Worm (Caenorhabditis elegans) whole organism, L1 larva: Measurements from ENCODE around the gene hpo-26.

ENCODE experiments used
- C04F5.9 ChIP-seq: sonication (generic microtip); optimal IDR thresholded peaks from 2 replicates; lab custom pipeline; 2016; ENCODE audit warnings: missing genetic modification characterization, missing compliant biosample characterization
- F16B12.6 ChIP-seq: fragments of 150-350 bp; optimal IDR thresholded peaks from 2 replicates; lab custom pipeline; 2014; ENCODE audit warnings: missing biosample characterization, missing genetic modification characterization
- ama-1 ChIP-seq: fragments of 150-350 bp; optimal IDR thresholded peaks from 2 replicates; lab custom pipeline; 2014
- ceh-8 ChIP-seq: fragments of 200-800 bp; sonication (Bioruptor generic); optimal IDR thresholded peaks from 2 replicates; lab custom pipeline; 2018; ENCODE audit warnings: mild to moderate bottlenecking, missing genetic modification characterization, moderate library complexity, missing compliant biosample characterization
- ceh-88 ChIP-seq: fragments of 200-800 bp; sonication (Bioruptor generic); IDR thresholded peaks from 2 replicates; pipeline ENCODE4 v1.3.6; 2022; ENCODE audit warnings: missing genetic modification characterization, missing compliant biosample characterization
- ces-1 ChIP-seq: fragments of 150-350 bp; optimal IDR thresholded peaks from 2 replicates; lab custom pipeline; 2014; ENCODE audit warnings: missing biosample characterization, missing genetic modification reagents, missing genetic modification characterization
- dpl-1 ChIP-seq, 3 experiments: fragments of 150-350 bp in 2 of 3; sonication (generic microtip) in 1 of 3; optimal IDR thresholded peaks; 2 replicates each; lab custom pipeline; 2014 to 2017; ENCODE audit warnings: missing biosample characterization in 3 of 3, missing genetic modification characterization in 3 of 3, missing genetic modification reagents in 3 of 3
- efl-1 ChIP-seq, 4 experiments: fragments of 150-350 bp; optimal IDR thresholded peaks in 3 of 4; peaks in 1 of 4; 1 replicate in 1 of 4; 2 replicates in 3 of 4; lab custom pipeline; 2014; ENCODE audit warnings: missing biosample characterization in 2 of 4, missing genetic modification characterization in 2 of 4, missing genetic modification reagents in 2 of 4
- egl-27 ChIP-seq, 2 experiments: fragments of 150-350 bp in 1 of 2; sonication (generic microtip); optimal IDR thresholded peaks; 3 replicates each; lab custom pipeline; 2017 to 2018; ENCODE audit warnings: missing biosample characterization in 2 of 2, missing genetic modification characterization in 2 of 2, missing genetic modification reagents in 2 of 2
- elt-2 ChIP-seq: sonication (generic microtip); optimal IDR thresholded peaks from 2 replicates; lab custom pipeline; 2016; ENCODE audit warnings: missing genetic modification characterization, mild to moderate bottlenecking, inconsistent platforms, missing compliant biosample characterization, missing genetic modification reagents
- ets-5 ChIP-seq: fragments of 200-800 bp; sonication (Bioruptor generic); IDR thresholded peaks from 2 replicates; pipeline ENCODE4 v1.3.6; 2022; ENCODE audit warnings: missing genetic modification characterization, missing compliant biosample characterization
- fkh-10 ChIP-seq: sonication (generic microtip); optimal IDR thresholded peaks from 2 replicates; lab custom pipeline; 2017; ENCODE audit warnings: missing biosample characterization, missing genetic modification reagents, missing genetic modification characterization
- fkh-8 ChIP-seq: sonication (generic microtip); optimal IDR thresholded peaks from 2 replicates; lab custom pipeline; 2016; ENCODE audit warnings: mild to moderate bottlenecking, missing genetic modification characterization, missing compliant biosample characterization
- fos-1 ChIP-seq: fragments of 150-350 bp; optimal IDR thresholded peaks from 2 replicates; lab custom pipeline; 2014; ENCODE audit warnings: missing biosample characterization, missing genetic modification characterization
- grh-1 ChIP-seq: fragments of 200-800 bp; sonication (Bioruptor generic); IDR thresholded peaks from 2 replicates; pipeline ENCODE4 v1.3.6; 2022; ENCODE audit warnings: missing genetic modification reagents, missing genetic modification characterization, missing compliant biosample characterization
- hlh-4 ChIP-seq: sonication (generic microtip); optimal IDR thresholded peaks from 2 replicates; lab custom pipeline; 2016; ENCODE audit warnings: mild to moderate bottlenecking, missing genetic modification characterization, missing compliant biosample characterization
- isw-1 ChIP-seq: fragments of 200-800 bp; sonication (Bioruptor generic); IDR thresholded peaks from 2 replicates; pipeline ENCODE4 v1.3.6; 2022; ENCODE audit warnings: missing genetic modification characterization, missing compliant biosample characterization
- jun-1 ChIP-seq: fragments of 150-350 bp; optimal IDR thresholded peaks from 2 replicates; lab custom pipeline; 2014; ENCODE audit warnings: missing biosample characterization, missing genetic modification reagents, missing genetic modification characterization
- lin-35 ChIP-seq, 2 experiments: fragments of 150-350 bp; optimal IDR thresholded peaks; 2 replicates each; lab custom pipeline; 2014; ENCODE audit warnings: missing biosample characterization in 2 of 2, missing genetic modification characterization in 2 of 2, missing genetic modification reagents in 2 of 2
- mef-2 ChIP-seq: fragments of 150-350 bp; optimal IDR thresholded peaks from 2 replicates; lab custom pipeline; 2014; ENCODE audit warnings: missing biosample characterization, missing genetic modification characterization
- mep-1 ChIP-seq: fragments of 150-350 bp; optimal IDR thresholded peaks from 2 replicates; lab custom pipeline; 2014; ENCODE audit warnings: missing biosample characterization, missing genetic modification characterization
- nhr-12 ChIP-seq: sonication (generic microtip); optimal IDR thresholded peaks from 2 replicates; lab custom pipeline; 2017; ENCODE audit warnings: missing biosample characterization, missing genetic modification characterization
- nhr-19 ChIP-seq: fragments of 200-800 bp; sonication (Bioruptor generic); conservative IDR thresholded peaks from 2 replicates; pipeline ENCODE4 v1.3.6; 2022; ENCODE audit warnings: missing genetic modification characterization, missing compliant biosample characterization
- nhr-237 ChIP-seq: fragments of 150-350 bp; optimal IDR thresholded peaks from 2 replicates; lab custom pipeline; 2014; ENCODE audit warnings: missing biosample characterization, missing genetic modification characterization
- nhr-28 ChIP-seq: fragments of 150-350 bp; optimal IDR thresholded peaks from 2 replicates; lab custom pipeline; 2014; ENCODE audit warnings: missing biosample characterization, missing genetic modification characterization
- nhr-47 ChIP-seq: sonication (generic microtip); optimal IDR thresholded peaks from 2 replicates; lab custom pipeline; 2016; ENCODE audit warnings: mild to moderate bottlenecking, missing genetic modification characterization, moderate library complexity, missing compliant biosample characterization
- nhr-76 ChIP-seq: sonication (generic microtip); optimal IDR thresholded peaks from 2 replicates; lab custom pipeline; 2017; ENCODE audit warnings: missing biosample characterization, missing genetic modification characterization
- nhr-77 ChIP-seq: fragments of 150-350 bp; optimal IDR thresholded peaks from 2 replicates; lab custom pipeline; 2014; ENCODE audit warnings: missing biosample characterization, missing genetic modification characterization
- nhr-84 ChIP-seq: sonication (generic microtip); optimal IDR thresholded peaks from 2 replicates; lab custom pipeline; 2017; ENCODE audit warnings: missing biosample characterization, missing genetic modification characterization
- nhr-85 ChIP-seq: sonication (generic microtip); peaks from one replicate; lab custom pipeline; 2016; ENCODE audit warnings: missing genetic modification characterization, inconsistent platforms, missing compliant biosample characterization
- pag-3 ChIP-seq: sonication (generic microtip); optimal IDR thresholded peaks from 2 replicates; lab custom pipeline; 2017; ENCODE audit warnings: missing genetic modification characterization, mild to moderate bottlenecking, missing compliant biosample characterization, antibody characterized with exemption, borderline replicate concordance; ENCODE audit not compliant: insufficient read depth
- pqm-1 ChIP-seq: sonication (generic microtip); optimal IDR thresholded peaks from 3 replicates; lab custom pipeline; 2017; ENCODE audit warnings: missing biosample characterization, missing genetic modification characterization
- rnt-1 ChIP-seq: sonication (generic microtip); optimal IDR thresholded peaks from 2 replicates; lab custom pipeline; 2016; ENCODE audit warnings: mild to moderate bottlenecking, missing genetic modification characterization, moderate library complexity, missing compliant biosample characterization
- skn-1 ChIP-seq: fragments of 150-350 bp; optimal IDR thresholded peaks from 2 replicates; lab custom pipeline; 2014; ENCODE audit warnings: missing biosample characterization, missing genetic modification characterization
- snu-23 ChIP-seq: sonication (generic microtip); optimal IDR thresholded peaks from 2 replicates; lab custom pipeline; 2016; ENCODE audit warnings: missing genetic modification characterization, missing compliant biosample characterization
- sox-4 ChIP-seq: sonication (generic microtip); optimal IDR thresholded peaks from 2 replicates; lab custom pipeline; 2016; ENCODE audit warnings: missing genetic modification characterization, missing compliant biosample characterization
- sup-37 ChIP-seq: fragments of 200-800 bp; sonication (Bioruptor generic); optimal IDR thresholded peaks from 2 replicates; lab custom pipeline; 2018; ENCODE audit warnings: mild to moderate bottlenecking, missing genetic modification characterization, missing compliant biosample characterization
- swsn-7 ChIP-seq: sonication (generic microtip); optimal IDR thresholded peaks from 2 replicates; lab custom pipeline; 2016; ENCODE audit warnings: missing genetic modification characterization, missing compliant biosample characterization
- unc-62 ChIP-seq: fragments of 150-350 bp; optimal IDR thresholded peaks from 2 replicates; lab custom pipeline; 2014; ENCODE audit warnings: missing biosample characterization, missing genetic modification reagents, missing genetic modification characterization
- vab-15 ChIP-seq: sonication (generic microtip); optimal IDR thresholded peaks from 2 replicates; lab custom pipeline; 2017; ENCODE audit warnings: missing genotype, mild to moderate bottlenecking, missing genetic modification characterization, missing compliant biosample characterization
- xbp-1 ChIP-seq: sonication (generic microtip); optimal IDR thresholded peaks from 2 replicates; lab custom pipeline; 2016; ENCODE audit warnings: missing genetic modification characterization, missing compliant biosample characterization
- zag-1 ChIP-seq: fragments of 150-350 bp; optimal IDR thresholded peaks from 2 replicates; lab custom pipeline; 2014; ENCODE audit warnings: missing biosample characterization, missing genetic modification characterization
- ztf-11 ChIP-seq, 2 experiments: sonication (generic microtip); optimal IDR thresholded peaks; 2 replicates each; lab custom pipeline; 2016 to 2017; ENCODE audit warnings: missing genetic modification characterization in 2 of 2, missing biosample characterization in 1 of 2, missing compliant biosample characterization in 1 of 2
- ztf-4 ChIP-seq: fragments of 150-350 bp; optimal IDR thresholded peaks from 2 replicates; lab custom pipeline; 2014; ENCODE audit warnings: missing biosample characterization, missing genetic modification characterization

Gene hpo-26

DNA sequence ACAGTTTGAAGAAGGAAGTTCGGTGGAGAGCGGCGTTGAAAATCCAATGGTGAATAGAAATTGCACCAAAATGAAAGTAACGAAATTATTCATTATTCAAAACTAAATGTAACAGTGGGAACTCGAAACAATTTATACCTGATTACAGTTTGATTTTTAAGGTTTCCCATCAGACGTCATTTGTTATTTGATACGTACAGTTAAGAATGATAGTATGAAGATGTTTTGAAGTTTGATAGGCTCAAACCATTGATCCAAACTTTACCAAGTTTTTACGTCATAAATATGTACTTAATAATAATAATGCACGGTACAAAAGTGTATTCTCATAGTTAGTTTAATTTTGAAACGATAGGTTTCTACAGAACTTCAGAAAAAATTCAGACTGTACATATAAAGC lies 25.2 kb upstream of the hpo-26 start, which contains the start of gene spp-20:
spp-20 (minus strand) TSS at position 101 of the 400 bp plus-strand sequence.
- TF ChIP-seq nhr-76 (no peak), fkh-8 (tag; lab: Kevin White, UChicago) (no peak), unc-62 (GFP tag; lab: Kevin White, UChicago) (no peak), grh-1 (GFP tag; lab: Robert Waterston, UW) (no peak)

DNA sequence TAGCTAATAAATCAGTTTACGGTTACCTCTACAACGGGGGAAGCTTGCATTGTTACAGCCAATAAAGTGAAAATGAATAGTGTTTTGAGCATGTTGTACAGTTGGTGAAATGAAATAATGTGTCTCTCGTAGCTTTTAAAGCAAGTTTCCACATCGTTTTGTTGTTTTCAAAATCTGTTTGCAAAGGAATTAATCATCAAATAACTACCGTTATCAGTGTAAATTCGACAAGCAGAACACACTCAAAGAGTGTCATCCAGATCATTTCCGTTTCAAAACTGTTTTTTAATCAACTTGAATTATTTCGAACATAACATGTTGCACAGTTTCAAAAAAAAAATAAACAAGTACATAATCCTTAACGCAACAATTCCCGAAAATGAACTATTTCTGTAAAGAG lies 24.2 kb upstream of the hpo-26 start, which contains the start of gene spp-27:
spp-27 (minus strand) TSS at position 101 of the 400 bp plus-strand sequence.
- TF ChIP-seq swsn-7 (tag; lab: Kevin White, UChicago) (no peak), fos-1 (tag; lab: Kevin White, UChicago) (no peak), nhr-85 (tag; lab: Kevin White, UChicago) (no peak), nhr-12 (no peak), mef-2 (no peak), isw-1 (GFP tag; lab: Robert Waterston, UW) (no peak), snu-23 (no peak), pag-3 (no peak), zag-1 (tag; lab: Kevin White, UChicago) (no peak), skn-1 (tag; lab: Kevin White, UChicago) (no peak), nhr-84 (tag; lab: Kevin White, UChicago) (no peak), ceh-8 (GFP tag; lab: Kevin White, UChicago) (no peak), ets-5 (GFP tag; lab: Robert Waterston, UW) (no peak), efl-1 (optimal IDR thresholded peaks at IDR 0.05; lab: Kevin White, UChicago) (no peak), efl-1 (GFP tag; optimal IDR thresholded peaks at IDR 0.05 in 1 of 2; lab: Kevin White, UChicago) (no peak)

DNA sequence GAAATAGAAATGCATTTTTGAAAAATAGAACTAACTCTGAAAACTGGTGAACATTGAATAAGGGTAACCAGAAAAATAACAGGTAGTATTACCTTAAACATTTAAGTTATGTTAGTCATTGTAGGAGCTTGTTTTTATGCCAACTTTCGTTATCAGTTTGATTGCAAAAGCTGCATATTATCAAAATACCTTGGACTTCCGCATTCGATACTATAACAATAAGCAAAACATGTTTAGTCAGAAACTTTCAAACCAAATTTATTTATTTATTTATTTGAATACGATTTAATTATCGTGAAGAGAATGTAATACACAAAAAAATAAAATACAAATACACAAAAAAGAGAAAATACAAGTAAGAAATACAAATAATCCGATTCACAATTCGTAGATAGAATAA lies 21.4 kb upstream of the hpo-26 start, which contains the start of gene K04A8.19:
K04A8.19 (minus strand) TSS at position 101 of the 400 bp plus-strand sequence.
- TF ChIP-seq xbp-1 (tag; lab: Kevin White, UChicago): no peak
- TF ChIP-seq zag-1 (tag; lab: Kevin White, UChicago): no peak
- no peak for TF ChIP-seq nhr-47 (tag; lab: Kevin White, UChicago)
- no peak for TF ChIP-seq vab-15 (tag; lab: Kevin White, UChicago)
- no peak for TF ChIP-seq nhr-85 (tag; lab: Kevin White, UChicago)

DNA sequence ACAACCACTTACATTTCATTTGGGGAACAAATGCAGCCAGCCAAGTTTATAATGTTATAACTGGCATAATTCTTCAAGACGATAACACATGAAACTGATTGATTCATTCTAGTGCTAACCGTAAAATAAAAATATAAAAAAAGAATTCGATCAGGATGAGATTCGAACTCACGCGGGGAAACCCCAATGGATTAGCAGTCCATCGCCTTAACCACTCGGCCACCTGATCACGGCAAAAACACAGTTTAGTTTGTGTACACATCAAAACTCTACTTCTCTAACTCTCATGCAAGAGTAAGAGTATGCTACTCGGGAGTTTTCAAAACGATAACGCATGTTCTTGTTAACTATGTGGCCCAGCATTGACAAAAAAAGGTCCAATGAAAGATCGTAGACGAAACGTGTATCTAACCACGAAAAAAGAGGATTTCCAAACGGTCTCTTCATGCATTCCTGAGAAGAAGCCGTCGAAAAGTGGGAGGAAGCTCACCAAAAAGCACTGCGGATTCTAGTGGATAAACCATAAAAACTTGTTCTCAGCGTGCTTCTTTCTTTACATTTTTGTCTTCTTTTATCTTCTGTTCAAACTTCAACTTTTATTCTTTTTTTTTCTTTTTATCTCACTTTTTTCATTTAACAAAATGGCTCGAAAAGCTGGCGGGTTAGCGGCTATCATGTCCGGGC lies 19.0 kb upstream of the hpo-26 start, which contains the start of gene twk-10:
twk-10 (plus strand) TSS at position 634 of the 684 bp plus-strand sequence.
- TF ChIP-seq nhr-237 (no peak), fkh-10 (no peak), jun-1 (tag; lab: Kevin White, UChicago) (no peak), lin-35 (GFP tag; optimal IDR thresholded peaks at IDR 0.05; lab: Kevin White, UChicago) (peak; percentile 21 to 48), ama-1 (lab: Kevin White, UChicago) (no peak), fos-1 (tag; lab: Kevin White, UChicago) (no peak), vab-15 (tag; lab: Kevin White, UChicago) (no peak), fkh-8 (tag; lab: Kevin White, UChicago) (no peak), ztf-4 (tag; lab: Kevin White, UChicago) (no peak), pqm-1 (tag; lab: Kevin White, UChicago) (no peak), ces-1 (GFP tag; lab: Kevin White, UChicago) (no peak), grh-1 (GFP tag; lab: Robert Waterston, UW) (no peak), hlh-4 (tag; lab: Kevin White, UChicago) (no peak), C04F5.9 (no peak), efl-1 (optimal IDR thresholded peaks at IDR 0.05; lab: Kevin White, UChicago) (peak; percentile 18 to 36), efl-1 (GFP tag; optimal IDR thresholded peaks at IDR 0.05 in 1 of 2; lab: Kevin White, UChicago) (peak in 1 of 2 experiments; percentile 94), sox-4 (tag; lab: Kevin White, UChicago) (no peak), ztf-11 (tag; optimal IDR thresholded peaks at IDR 0.05; lab: Kevin White, UChicago) (no peak), nhr-12 (no peak), unc-62 (GFP tag; lab: Kevin White, UChicago) (no peak), F16B12.6 (no peak), nhr-77 (tag; lab: Kevin White, UChicago) (peak; percentile 28), ceh-88 (GFP tag; lab: Robert Waterston, UW) (no peak), nhr-19 (GFP tag; lab: Robert Waterston, UW) (peak; percentile 44), snu-23 (peak; percentile 42), dpl-1 (GFP tag; optimal IDR thresholded peaks at IDR 0.05; lab: Kevin White, UChicago) (peak in 1 of 3 experiments; percentile 35), nhr-28 (no peak), elt-2 (tag; lab: Kevin White, UChicago) (no peak), nhr-47 (tag; lab: Kevin White, UChicago) (no peak), mep-1 (peak; percentile 52), rnt-1 (peak; percentile 45), isw-1 (GFP tag; lab: Robert Waterston, UW) (no peak), sup-37 (GFP tag; lab: Kevin White, UChicago) (no peak), egl-27 (tag; optimal IDR thresholded peaks at IDR 0.05; lab: Kevin White, UChicago) (no peak)
